Fruit fly (Drosophila melanogaster): ENCODE data around the gene CG3226.

The CG3226 gene

DNA sequence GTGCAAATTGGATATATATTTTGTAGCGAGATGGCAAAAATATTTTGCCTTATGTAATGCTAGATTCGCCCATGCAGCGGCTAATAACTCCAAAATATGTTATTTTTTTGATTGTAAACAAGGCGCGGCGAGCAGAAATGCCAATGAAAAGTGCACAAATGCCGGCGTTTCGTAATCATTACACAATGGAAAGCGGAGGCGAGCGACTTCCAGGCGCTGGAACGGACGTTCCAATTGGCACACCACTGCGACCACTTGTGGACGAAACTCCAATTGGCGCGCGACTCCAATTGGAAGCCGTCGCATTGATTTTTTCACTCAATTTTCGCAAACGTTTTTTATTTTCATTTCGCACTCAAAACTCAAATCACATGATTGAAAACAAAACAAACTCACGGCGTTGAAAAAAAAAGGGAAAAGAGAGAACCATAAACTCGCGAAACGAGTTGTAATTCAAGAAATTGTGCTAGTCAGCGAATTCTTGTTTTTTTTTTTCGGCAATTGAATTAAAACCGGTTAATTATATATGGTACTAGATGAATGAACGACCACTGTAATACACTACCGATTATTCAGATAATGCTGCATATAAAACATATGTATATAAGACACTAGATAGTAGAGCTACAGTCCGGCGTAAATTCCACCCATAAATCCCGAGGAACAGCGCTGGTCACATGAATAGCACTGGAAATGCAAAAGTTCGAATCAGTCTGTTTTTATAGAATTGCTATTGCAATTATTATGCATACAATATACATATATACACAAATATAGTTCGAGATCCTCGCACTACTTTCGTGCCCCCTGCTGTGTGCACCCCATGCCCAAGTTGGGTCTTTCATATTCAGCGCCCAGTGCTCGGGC is 24.8 kb upstream of the CG3226 start, which contains the start of gene ND-ASHI (continued):
- TF ChIP-seq PHDP (tag; optimal IDR thresholded peaks at IDR 0.05) = peak; percentile 95
- TF ChIP-seq crp (GFP tag; optimal IDR thresholded peaks at IDR 0.05) = peak in 1 of 2 experiments; percentile 49
- TF ChIP-seq CG8089 (GFP tag; optimal IDR thresholded peaks at IDR 0.05) = peak; percentile 79
- TF ChIP-seq fd64A (GFP tag; optimal IDR thresholded peaks at IDR 0.05) = peak; percentile 81
- TF ChIP-seq Meics (GFP tag; optimal IDR thresholded peaks at IDR 0.05) = peak; percentile 97
- no peak for TF ChIP-seq CG15479 (GFP tag; optimal IDR thresholded peaks at IDR 0.05)
- TF ChIP-seq CG7786 (GFP tag; optimal IDR thresholded peaks at IDR 0.05) = peak; percentile 88
- peak; percentile 77 for TF ChIP-seq NC2α (GFP tag; optimal IDR thresholded peaks at IDR 0.05)
- peak; percentile 85 for TF ChIP-seq GATAe (GFP tag; conservative IDR thresholded peaks at IDR 0.05)
- TF ChIP-seq jumu (GFP tag; optimal IDR thresholded peaks at IDR 0.05) = peak; percentile 86
- peak; percentile 84 for TF ChIP-seq gsb-n (tag; optimal IDR thresholded peaks at IDR 0.05)
- TF ChIP-seq E2f2 (GFP tag; IDR thresholded peaks at IDR 0.05) = peak; percentile 76
- peak; percentile 89 for TF ChIP-seq CG7987 (GFP tag; optimal IDR thresholded peaks at IDR 0.05)
- TF ChIP-seq tna (GFP tag; IDR thresholded peaks at IDR 0.05; ENCODE audit: partially characterized antibody) = no peak
- peak; percentile 89 for TF ChIP-seq CG31441 (GFP tag; IDR thresholded peaks at IDR 0.05)
- peak; percentile 80 for TF ChIP-seq exex (tag; optimal IDR thresholded peaks at IDR 0.05)
- TF ChIP-seq sima (GFP tag; optimal IDR thresholded peaks at IDR 0.05) = peak; percentile 85
- TF ChIP-seq CG14014 (GFP tag; IDR thresholded peaks at IDR 0.05) = peak; percentile 97
- TF ChIP-seq Pdp1 (GFP tag; optimal IDR thresholded peaks at IDR 0.05) = peak; percentile 95
- peak; percentile 93 for TF ChIP-seq CG12391 (tag; optimal IDR thresholded peaks at IDR 0.05)
- peak; percentile 88 for TF ChIP-seq CG18262 (tag; optimal IDR thresholded peaks at IDR 0.05)
- TF ChIP-seq CG14441 (GFP tag; IDR thresholded peaks at IDR 0.05) = peak; percentile 99
- TF ChIP-seq dati (GFP tag; IDR thresholded peaks at IDR 0.05) = peak; percentile 89
- peak in 1 of 2 experiments; percentile 65 for TF ChIP-seq Hr78 (GFP tag; optimal IDR thresholded peaks at IDR 0.05)
- peak; percentile 89 for TF ChIP-seq ab (GFP tag; optimal IDR thresholded peaks at IDR 0.05)
- TF ChIP-seq CG8765 (GFP tag; IDR thresholded peaks at IDR 0.05) = peak; percentile 94
- TF ChIP-seq nmo (GFP tag; optimal IDR thresholded peaks at IDR 0.05) = peak; percentile 94
- peak; percentile 75 for TF ChIP-seq da (GFP tag; optimal IDR thresholded peaks at IDR 0.05)
- TF ChIP-seq CG10366 (GFP tag; IDR thresholded peaks at IDR 0.05) = peak; percentile 95
- TF ChIP-seq CG6791 (GFP tag; IDR thresholded peaks at IDR 0.05; ENCODE audit: partially characterized antibody) = no peak
- TF ChIP-seq ash1 (GFP tag; optimal IDR thresholded peaks at IDR 0.05) = peak; percentile 91
- TF ChIP-seq CG11085 (GFP tag; IDR thresholded peaks at IDR 0.05) = peak; percentile 94
- peak; percentile 84 for TF ChIP-seq CG3407 (GFP tag; optimal IDR thresholded peaks at IDR 0.05)
- peak; percentile 90 for TF ChIP-seq maf-S (GFP tag; optimal IDR thresholded peaks at IDR 0.05)
- TF ChIP-seq CG5245 (GFP tag; optimal IDR thresholded peaks at IDR 0.05) = peak; percentile 94
- TF ChIP-seq ap (GFP tag; IDR thresholded peaks at IDR 0.05) = peak; percentile 93
- peak; percentile 65 for TF ChIP-seq CG10321 (GFP tag; IDR thresholded peaks at IDR 0.05)
- peak; percentile 83 for TF ChIP-seq slp2 (GFP tag; optimal IDR thresholded peaks at IDR 0.05)
- peak; percentile 79 for TF ChIP-seq CG17186 (GFP tag; optimal IDR thresholded peaks at IDR 0.05)
- peak; percentile 90 for TF ChIP-seq H15 (GFP tag; IDR thresholded peaks at IDR 0.05)
- TF ChIP-seq CG10979 (tag; optimal IDR thresholded peaks at IDR 0.05) = peak; percentile 89
- TF ChIP-seq prd (optimal IDR thresholded peaks at IDR 0.05) = no peak
- peak; percentile 96 for TF ChIP-seq prd (GFP tag; IDR thresholded peaks at IDR 0.05)
- no peak for TF ChIP-seq bbx (GFP tag; IDR thresholded peaks at IDR 0.05; ENCODE audit: partially characterized antibody)
- TF ChIP-seq kah (GFP tag; optimal IDR thresholded peaks at IDR 0.05) = peak; percentile 56
- TF ChIP-seq fru (optimal IDR thresholded peaks at IDR 0.05) = no peak
- peak; percentile 91 for TF ChIP-seq CG2889 (GFP tag; IDR thresholded peaks at IDR 0.05)
- TF ChIP-seq CG10565 (GFP tag; optimal IDR thresholded peaks at IDR 0.05) = peak; percentile 78
- no peak for TF ChIP-seq nerfin-2 (GFP tag; IDR thresholded peaks at IDR 0.05; ENCODE audit: partially characterized antibody)

Measured in whole organism, embryonic.